Worm (Caenorhabditis elegans): ENCODE data around the gene Y97E10AR.2.

DNA sequence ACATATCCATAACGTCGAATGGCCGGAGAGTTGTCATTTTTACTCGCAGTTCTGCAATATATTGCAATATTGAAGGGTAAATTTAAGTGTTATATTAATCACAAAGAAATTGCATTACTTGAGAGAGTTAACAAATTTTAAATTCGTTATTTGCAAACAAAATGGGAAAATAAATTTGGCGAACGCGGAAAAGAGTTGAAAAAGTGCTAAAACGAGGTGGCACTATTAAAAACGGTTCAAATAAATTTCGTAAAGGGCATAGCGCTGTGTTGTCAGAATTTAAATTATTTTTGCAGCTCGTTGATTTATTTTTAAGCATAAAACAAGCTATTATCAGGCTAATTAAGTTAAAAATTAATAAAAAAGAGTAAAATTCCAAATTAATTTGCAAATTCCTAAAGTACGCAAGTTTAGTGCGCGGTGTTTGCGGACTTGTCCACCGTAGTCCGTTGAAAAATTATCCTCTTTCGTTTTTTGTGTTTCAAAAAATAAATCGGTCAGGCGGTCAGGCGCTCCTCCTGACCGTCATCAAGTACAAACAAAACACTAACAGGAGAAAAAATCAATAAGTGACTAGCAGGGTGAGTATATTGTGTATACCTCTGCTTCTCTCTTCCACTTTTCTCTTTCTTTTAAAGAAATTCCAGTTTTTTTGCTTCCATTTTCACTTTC, 12.5 kb upstream of the Y97E10AR.2 start, which contains the start of the genes natb-1 and abhd-12:
- no peak for TF ChIP-seq hlh-4 (tag; optimal IDR thresholded peaks at IDR 0.05)
- peak; percentile 57 for TF ChIP-seq unc-130 (tag; optimal IDR thresholded peaks at IDR 0.05)
- no peak for TF ChIP-seq nhr-12 (tag; optimal IDR thresholded peaks at IDR 0.05)
- TF ChIP-seq blmp-1 (tag; optimal IDR thresholded peaks at IDR 0.05): peak; percentile 64
- peak; percentile 92 to 98 for TF ChIP-seq lsy-2 (tag; optimal IDR thresholded peaks at IDR 0.05)
- TF ChIP-seq unc-62 (GFP tag; optimal IDR thresholded peaks at IDR 0.05): no peak
- peak; percentile 76 for TF ChIP-seq mep-1 (tag; optimal IDR thresholded peaks at IDR 0.05)
- no peak for TF ChIP-seq egl-27 (tag; optimal IDR thresholded peaks at IDR 0.05)
